Worm (Caenorhabditis elegans): ENCODE measurements around the gene cutl-26.

DNA sequence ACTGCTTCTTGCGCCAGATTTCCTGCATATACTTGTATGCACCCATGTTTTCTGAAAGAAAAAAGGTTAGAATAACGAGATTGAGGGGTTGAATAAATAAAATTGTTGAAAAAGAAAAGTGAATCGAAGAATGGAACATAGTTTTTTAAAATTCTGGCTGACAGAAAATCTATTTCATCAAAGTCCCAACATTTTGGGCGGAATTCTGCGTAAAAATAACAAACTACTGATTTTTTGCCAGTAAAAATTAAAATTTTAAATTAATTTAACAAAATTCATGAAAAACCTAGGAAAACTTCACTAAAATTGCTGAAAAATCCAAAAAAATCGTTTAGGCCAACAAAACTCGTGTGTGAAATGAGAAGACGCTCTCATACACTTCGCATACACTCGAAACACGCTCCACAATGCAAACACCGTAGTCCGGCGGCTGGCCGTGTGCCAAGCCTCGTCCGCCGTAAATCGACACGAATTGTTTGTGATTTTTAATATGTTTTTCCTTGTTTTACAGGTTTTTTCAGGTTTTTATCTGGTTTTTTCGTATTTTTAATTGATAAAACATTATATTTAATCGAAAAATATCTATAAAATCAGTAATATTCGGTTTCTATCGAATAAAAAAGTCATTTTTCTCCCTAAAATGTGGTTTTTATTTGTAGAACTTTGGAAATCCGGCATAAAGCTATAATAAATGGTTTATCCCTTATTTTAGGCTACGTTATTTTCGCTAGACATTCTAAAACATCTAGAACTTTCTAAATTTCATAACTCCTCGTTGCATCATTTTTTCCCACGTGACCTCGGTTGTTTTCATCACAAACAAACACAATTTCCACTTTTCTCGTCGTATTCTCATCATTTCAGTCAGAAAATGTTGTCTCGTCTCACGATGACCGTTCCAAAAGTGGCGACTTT, 52.8 kb downstream of the cutl-26 start, which contains the start of the genes rpl-15 and K11H12.8:
- TF ChIP-seq mep-1 (tag; optimal IDR thresholded peaks at IDR 0.05) (peak; percentile 100), mdt-29 (GFP tag; IDR thresholded peaks at IDR 0.05) (peak; percentile 97), fkh-10 (GFP tag; optimal IDR thresholded peaks at IDR 0.05) (peak; percentile 100), D1046.2 (GFP tag; IDR thresholded peaks at IDR 0.05) (peak; percentile 98), Y105C5A.15 (GFP tag; IDR thresholded peaks at IDR 0.05) (peak; percentile 97), duxl-1 (tag; optimal IDR thresholded peaks at IDR 0.05; ENCODE audit: poor library complexity) (peak; percentile 98), hmg-1.1 (GFP tag; IDR thresholded peaks at IDR 0.05) (peak; percentile 99), ceh-20 (GFP tag; IDR thresholded peaks at IDR 0.05) (peak; percentile 100)

Data from whole organism, L4 larva.